Worm (Caenorhabditis elegans): ENCODE results near the gene sru-3.

Gene sru-3

DNA sequence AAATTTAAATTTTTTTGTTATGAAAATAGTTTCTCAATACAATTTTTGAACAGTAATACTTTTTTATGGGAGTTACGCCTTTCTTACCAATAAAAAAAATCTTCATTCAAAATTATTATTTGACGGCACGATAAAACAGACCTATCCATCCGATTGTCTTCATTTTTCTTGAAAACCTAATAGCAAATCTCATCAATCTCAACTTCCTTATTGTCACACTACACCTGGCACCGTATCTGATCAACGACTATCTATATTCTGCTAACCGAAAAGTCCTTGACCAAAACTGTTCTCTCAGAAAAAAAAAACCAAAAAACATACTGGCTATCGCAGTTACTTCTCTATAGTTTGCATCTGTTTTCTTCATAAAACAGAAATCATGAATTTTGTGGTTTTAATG, 39.7 kb downstream of the sru-3 start:
- TF ChIP-seq lin-15B (tag; optimal IDR thresholded peaks at IDR 0.05) (no peak), elt-1 (tag; optimal IDR thresholded peaks at IDR 0.05) (peak; percentile 44), nfya-1 (tag; optimal IDR thresholded peaks at IDR 0.05; ENCODE audit: insufficient read depth) (no peak), nhr-43 (tag; optimal IDR thresholded peaks at IDR 0.05; ENCODE audit: poor library complexity, severe bottlenecking) (peak; percentile 20), nhr-23 (tag; optimal IDR thresholded peaks at IDR 0.05) (peak; percentile 56), pqm-1 (tag; optimal IDR thresholded peaks at IDR 0.05) (no peak), ceh-9 (tag; optimal IDR thresholded peaks at IDR 0.05) (no peak), tbx-2 (tag; optimal IDR thresholded peaks at IDR 0.05) (no peak)

- no peak for TF ChIP-seq egl-5 (tag; optimal IDR thresholded peaks at IDR 0.05)
- peak; percentile 15 for TF ChIP-seq pqm-1 (tag; optimal IDR thresholded peaks at IDR 0.05)
- peak; percentile 79 for TF ChIP-seq elt-2 (tag; optimal IDR thresholded peaks at IDR 0.05)
Measured at ce11 chrIV:9537500-9537899, 41.1 kb downstream of the sru-3 start.

DNA sequence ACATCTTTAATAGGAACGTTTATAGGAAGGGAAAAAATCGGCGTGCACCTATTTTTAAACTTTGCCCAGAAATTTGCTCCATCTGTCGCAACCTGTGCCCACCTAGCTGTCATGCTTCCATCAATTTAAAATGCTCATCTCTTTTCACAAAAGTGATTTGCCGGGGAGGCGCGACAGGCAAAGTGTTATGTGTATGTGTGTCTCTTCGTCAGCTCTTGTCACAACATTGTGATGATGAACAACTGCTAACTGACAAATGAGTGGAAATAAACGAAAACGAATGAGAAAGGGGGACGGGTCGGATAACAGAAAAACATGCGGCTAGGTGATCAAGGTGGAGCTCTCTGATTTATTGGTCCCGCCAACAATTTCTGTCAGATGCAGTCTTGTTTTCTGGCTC, 41.8 kb downstream of the sru-3 start:
- TF ChIP-seq eor-1 (tag; optimal IDR thresholded peaks at IDR 0.05) (no peak), lin-39 (tag; optimal IDR thresholded peaks at IDR 0.05) (peak; percentile 44), pha-4 (tag; optimal IDR thresholded peaks at IDR 0.05) (no peak), nhr-76 (tag; optimal IDR thresholded peaks at IDR 0.05) (no peak), egl-5 (tag; optimal IDR thresholded peaks at IDR 0.05) (peak; percentile 69), nhr-77 (tag; optimal IDR thresholded peaks at IDR 0.05) (no peak), ztf-11 (tag; optimal IDR thresholded peaks at IDR 0.05) (no peak), mml-1 (tag; optimal IDR thresholded peaks at IDR 0.05) (no peak), unc-62 (GFP tag; optimal IDR thresholded peaks at IDR 0.05) (peak; percentile 47), nhr-43 (tag; optimal IDR thresholded peaks at IDR 0.05; ENCODE audit: poor library complexity, severe bottlenecking) (no peak), fkh-2 (tag; optimal IDR thresholded peaks at IDR 0.05) (peak; percentile 87)

ce11 chrIV:9540342-9540856, 44.0 kb downstream of the sru-3 start, which contains the start of gene fbl-1:
fbl-1 (plus strand) TSS chrIV:9540806.
- TF ChIP-seq skn-1 (tag; optimal IDR thresholded peaks at IDR 0.05) (no peak), elt-2 (tag; optimal IDR thresholded peaks at IDR 0.05) (peak; percentile 90), pqm-1 (tag; optimal IDR thresholded peaks at IDR 0.05) (peak; percentile 84)

DNA sequence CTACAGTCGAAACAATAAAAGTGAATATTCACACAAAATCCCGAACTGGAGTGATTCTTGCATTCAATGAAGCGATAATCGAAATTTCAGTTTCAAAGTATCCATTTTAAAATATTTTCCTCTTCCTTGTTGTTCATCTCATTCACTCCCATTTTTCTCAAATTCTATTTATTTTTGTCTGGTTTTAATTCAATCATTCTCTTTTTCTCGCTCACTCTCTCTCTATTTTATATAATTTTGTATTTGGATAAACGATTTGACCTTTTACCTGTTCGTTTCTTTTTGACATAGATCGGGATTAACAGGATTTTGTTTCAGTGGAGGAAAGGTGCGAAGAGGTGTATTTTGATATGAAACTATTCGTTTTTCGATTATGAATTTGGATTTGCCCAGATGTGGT, 49.6 kb downstream of the sru-3 start, which contains the start of gene T05A1.5:
Gene T05A1.5 (plus strand): TSS at position 301 of the 400 bp plus-strand sequence.
- TF ChIP-seq nhr-43 (tag; optimal IDR thresholded peaks at IDR 0.05; ENCODE audit: poor library complexity, severe bottlenecking) = no peak
- no peak for TF ChIP-seq sea-2 (GFP tag; optimal IDR thresholded peaks at IDR 0.05)
- TF ChIP-seq fkh-2 (tag; optimal IDR thresholded peaks at IDR 0.05) = no peak
- TF ChIP-seq mdl-1 (tag; optimal IDR thresholded peaks at IDR 0.05) = no peak
- no peak for TF ChIP-seq unc-62 (GFP tag; optimal IDR thresholded peaks at IDR 0.05)
- TF ChIP-seq nhr-23 (tag; optimal IDR thresholded peaks at IDR 0.05) = no peak
- TF ChIP-seq aly-2 (tag; optimal IDR thresholded peaks at IDR 0.05) = no peak
- TF ChIP-seq unc-39 (tag; optimal IDR thresholded peaks at IDR 0.05) = no peak
- no peak for TF ChIP-seq skn-1 (tag; optimal IDR thresholded peaks at IDR 0.05)
- no peak for TF ChIP-seq ZK546.5 (tag; optimal IDR thresholded peaks at IDR 0.05)
- TF ChIP-seq zag-1 (tag; optimal IDR thresholded peaks at IDR 0.05) = no peak
- no peak for TF ChIP-seq nhr-76 (tag; optimal IDR thresholded peaks at IDR 0.05)
- TF ChIP-seq nhr-25 (tag; optimal IDR thresholded peaks at IDR 0.05) = no peak
- TF ChIP-seq ceh-16 (tag; optimal IDR thresholded peaks at IDR 0.05) = no peak
- no peak for TF ChIP-seq ztf-4 (tag; optimal IDR thresholded peaks at IDR 0.05)
- no peak for TF ChIP-seq pha-4 (tag; optimal IDR thresholded peaks at IDR 0.05)
- no peak for TF ChIP-seq nhr-28 (tag; optimal IDR thresholded peaks at IDR 0.05)
- no peak for TF ChIP-seq ceh-9 (tag; optimal IDR thresholded peaks at IDR 0.05)
- no peak for TF ChIP-seq fkh-10 (GFP tag; optimal IDR thresholded peaks at IDR 0.05)
